Worm (Caenorhabditis elegans) whole organism, late embryonic: Measurements from ENCODE around the gene Y97E10AL.1.

Experiments used
- C38D4.7 ChIP-seq: fragments of 200-800 bp; sonication (Bioruptor generic); optimal IDR thresholded peaks from 2 replicates; lab custom pipeline; 2018; ENCODE audit warnings: mild to moderate bottlenecking, missing genetic modification characterization, moderate library complexity, missing compliant biosample characterization
- K02D7.2 ChIP-seq: sonication (generic microtip); optimal IDR thresholded peaks from 2 replicates; lab custom pipeline; 2017; ENCODE audit warnings: mild to moderate bottlenecking, missing genetic modification characterization, missing compliant biosample characterization
- ahr-1 ChIP-seq: sonication (generic microtip); optimal IDR thresholded peaks from 2 replicates; lab custom pipeline; 2016; ENCODE audit warnings: missing genetic modification characterization, missing compliant biosample characterization
- ceh-19 ChIP-seq: fragments of 200-800 bp; sonication (Bioruptor generic); optimal IDR thresholded peaks from 2 replicates; lab custom pipeline; 2018; ENCODE audit warnings: mild to moderate bottlenecking, missing genetic modification characterization, missing compliant biosample characterization
- ceh-2 ChIP-seq: sonication (generic microtip); optimal IDR thresholded peaks from 2 replicates; lab custom pipeline; 2016; ENCODE audit warnings: missing genotype, missing genetic modification characterization, missing compliant biosample characterization
- ceh-24 ChIP-seq: sonication (generic microtip); optimal IDR thresholded peaks from 2 replicates; lab custom pipeline; 2016; ENCODE audit warnings: mild to moderate bottlenecking, missing genetic modification characterization, missing compliant biosample characterization
- ceh-34 ChIP-seq: sonication (generic microtip); optimal IDR thresholded peaks from 2 replicates; lab custom pipeline; 2016; ENCODE audit warnings: mild to moderate bottlenecking, missing genetic modification characterization, missing compliant biosample characterization
- ceh-6 ChIP-seq: fragments of 200-800 bp; sonication (Bioruptor generic); optimal IDR thresholded peaks from 2 replicates; lab custom pipeline; 2018; ENCODE audit warnings: mild to moderate bottlenecking, missing genetic modification characterization, missing compliant biosample characterization
- che-1 ChIP-seq: sonication (generic microtip); optimal IDR thresholded peaks from 2 replicates; lab custom pipeline; 2016; ENCODE audit warnings: mild to moderate bottlenecking, missing genetic modification characterization, missing compliant biosample characterization
- dmd-4 ChIP-seq: sonication (generic microtip); optimal IDR thresholded peaks from 2 replicates; lab custom pipeline; 2016; ENCODE audit warnings: borderline replicate concordance, missing genetic modification characterization, missing compliant biosample characterization
- dve-1 ChIP-seq: sonication (generic microtip); optimal IDR thresholded peaks from 2 replicates; lab custom pipeline; 2017; ENCODE audit warnings: antibody characterized with exemption, mild to moderate bottlenecking, missing genetic modification characterization, missing compliant biosample characterization
- elt-2 ChIP-seq: sonication (generic microtip); optimal IDR thresholded peaks from 2 replicates; lab custom pipeline; 2016; ENCODE audit warnings: missing genetic modification reagents, missing genetic modification characterization, missing compliant biosample characterization
- elt-4 ChIP-seq: sonication (generic microtip); optimal IDR thresholded peaks from 2 replicates; lab custom pipeline; 2016; ENCODE audit warnings: missing genetic modification characterization, missing compliant biosample characterization
- ets-4 ChIP-seq: sonication (generic microtip); optimal IDR thresholded peaks from 2 replicates; lab custom pipeline; 2016; ENCODE audit warnings: missing genetic modification characterization, missing compliant biosample characterization
- fax-1 ChIP-seq: sonication (generic microtip); optimal IDR thresholded peaks from 2 replicates; lab custom pipeline; 2016; ENCODE audit warnings: missing genotype, missing genetic modification characterization, missing compliant biosample characterization
- gmeb-2 ChIP-seq: sonication (generic microtip); optimal IDR thresholded peaks from 2 replicates; lab custom pipeline; 2016; ENCODE audit warnings: missing genetic modification characterization, inconsistent platforms, missing compliant biosample characterization
- hlh-15 ChIP-seq: sonication (generic microtip); optimal IDR thresholded peaks from 2 replicates; lab custom pipeline; 2016; ENCODE audit warnings: missing genetic modification characterization, missing compliant biosample characterization
- hlh-30 ChIP-seq: sonication (generic microtip); optimal IDR thresholded peaks from 2 replicates; lab custom pipeline; 2017; ENCODE audit warnings: antibody characterized with exemption, missing genetic modification characterization, missing compliant biosample characterization; ENCODE audit not compliant: insufficient read depth
- hlh-6 ChIP-seq: sonication (generic microtip); optimal IDR thresholded peaks from 2 replicates; lab custom pipeline; 2016; ENCODE audit warnings: missing genotype, missing genetic modification characterization, missing compliant biosample characterization
- lim-6 ChIP-seq: sonication (generic microtip); optimal IDR thresholded peaks from 2 replicates; lab custom pipeline; 2016; ENCODE audit warnings: missing genetic modification characterization, missing compliant biosample characterization
- madf-2 ChIP-seq: sonication (generic microtip); optimal IDR thresholded peaks from 2 replicates; lab custom pipeline; 2017; ENCODE audit warnings: missing genetic modification characterization, missing compliant biosample characterization
- mec-3 ChIP-seq: sonication (generic microtip); optimal IDR thresholded peaks from 2 replicates; lab custom pipeline; 2016; ENCODE audit warnings: borderline replicate concordance, missing genetic modification characterization, missing compliant biosample characterization
- nhr-11 ChIP-seq: fragments of 150-350 bp; optimal IDR thresholded peaks from 2 replicates; lab custom pipeline; 2014; ENCODE audit warnings: missing biosample characterization, missing genetic modification characterization
- npax-4 ChIP-seq: sonication (generic microtip); optimal IDR thresholded peaks from 2 replicates; lab custom pipeline; 2016; ENCODE audit warnings: missing genetic modification characterization, missing compliant biosample characterization
- odd-2 ChIP-seq: sonication (generic microtip); optimal IDR thresholded peaks from 2 replicates; lab custom pipeline; 2017; ENCODE audit warnings: antibody characterized with exemption, mild to moderate bottlenecking, missing genetic modification characterization, missing compliant biosample characterization
- pag-3 ChIP-seq: sonication (generic microtip); optimal IDR thresholded peaks from 2 replicates; lab custom pipeline; 2016; ENCODE audit warnings: missing compliant biosample characterization, missing genetic modification characterization, borderline replicate concordance
- pax-1 ChIP-seq: fragments of 150-350 bp; optimal IDR thresholded peaks from 2 replicates; lab custom pipeline; 2014; ENCODE audit warnings: missing biosample characterization, missing genetic modification characterization
- pha-2 ChIP-seq: sonication (generic microtip); optimal IDR thresholded peaks from 2 replicates; lab custom pipeline; 2017; ENCODE audit warnings: mild to moderate bottlenecking, missing genetic modification characterization, missing compliant biosample characterization
- pqm-1 ChIP-seq: sonication (generic microtip); optimal IDR thresholded peaks from 2 replicates; lab custom pipeline; 2016; ENCODE audit warnings: missing genetic modification characterization, missing compliant biosample characterization
- pros-1 ChIP-seq: fragments of 150-350 bp; optimal IDR thresholded peaks from 2 replicates; lab custom pipeline; 2014; ENCODE audit warnings: missing biosample characterization, missing genetic modification reagents, missing genetic modification characterization
- sdc-2 ChIP-seq: sonication (generic microtip); optimal IDR thresholded peaks from 2 replicates; lab custom pipeline; 2016; ENCODE audit warnings: missing genotype, missing genetic modification characterization, missing compliant biosample characterization
- sox-2 ChIP-seq: fragments of 200-800 bp; sonication (Bioruptor generic); IDR thresholded peaks from 2 replicates; pipeline ENCODE4 v1.3.6; 2022; ENCODE audit warnings: missing genetic modification reagents, missing genetic modification characterization, missing compliant biosample characterization
- syd-9 ChIP-seq: sonication (generic microtip); optimal IDR thresholded peaks from 2 replicates; lab custom pipeline; 2016; ENCODE audit warnings: mild to moderate bottlenecking, missing genetic modification characterization, moderate library complexity, missing compliant biosample characterization
- tbx-2 ChIP-seq: sonication (generic microtip); optimal IDR thresholded peaks from 2 replicates; lab custom pipeline; 2016; ENCODE audit warnings: missing genetic modification characterization, missing compliant biosample characterization
- unc-3 ChIP-seq, 2 experiments: fragments of 200-800 bp in 1 of 2; sonication (Bioruptor generic) in 1 of 2; sonication (generic microtip) in 1 of 2; conservative IDR thresholded peaks in 1 of 2; optimal IDR thresholded peaks in 1 of 2; 2 replicates each; pipeline versions ENCODE4 v1.3.6 to Lab custom; 2016 to 2022; ENCODE audit warnings: missing compliant biosample characterization in 2 of 2, missing genetic modification characterization in 2 of 2, missing genetic modification reagents in 1 of 2
- unc-42 ChIP-seq: sonication (generic microtip); optimal IDR thresholded peaks from 2 replicates; lab custom pipeline; 2016; ENCODE audit warnings: missing genotype, missing genetic modification characterization, missing compliant biosample characterization
- unc-55 ChIP-seq: sonication (generic microtip); optimal IDR thresholded peaks from 2 replicates; lab custom pipeline; 2017; ENCODE audit warnings: missing biosample characterization, missing genetic modification reagents, missing genetic modification characterization
- zip-5 ChIP-seq: sonication (generic microtip); optimal IDR thresholded peaks from 2 replicates; lab custom pipeline; 2016; ENCODE audit warnings: missing genetic modification characterization, missing compliant biosample characterization

Gene Y97E10AL.1

DNA sequence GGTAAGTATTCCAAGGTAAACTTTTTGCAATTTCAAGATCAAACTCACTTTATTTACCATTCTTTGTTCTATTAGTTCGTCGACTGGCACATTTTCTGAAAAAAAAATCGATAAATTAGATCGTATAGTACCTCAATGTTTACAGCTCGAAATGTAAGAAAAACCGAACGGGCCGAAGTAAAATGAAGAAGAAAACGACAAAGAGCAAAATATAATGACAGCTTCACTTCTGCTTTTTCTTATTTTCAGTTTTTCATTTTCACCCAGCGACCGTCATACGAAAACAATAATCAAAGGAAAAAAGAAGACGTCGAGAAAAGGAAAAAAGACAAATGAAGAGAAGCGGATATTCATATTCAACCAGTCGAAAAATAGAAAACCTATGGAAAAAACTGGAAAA is 16.9 kb upstream of the Y97E10AL.1 start, which contains the start of gene che-7:
che-7 (minus strand) TSS at position 101 of the 400 bp plus-strand sequence.
- TF ChIP-seq zip-5, result no peak
- TF ChIP-seq dve-1, result no peak
- TF ChIP-seq unc-55 (GFP tag; lab: Kevin White, UChicago), result no peak
- no peak for TF ChIP-seq lim-6
- TF ChIP-seq ceh-6 (GFP tag; lab: Kevin White, UChicago), result no peak
- TF ChIP-seq pax-1 (tag; lab: Kevin White, UChicago), result no peak
- no peak for TF ChIP-seq dmd-4 (tag; lab: Kevin White, UChicago)
- TF ChIP-seq nhr-11 (tag; lab: Kevin White, UChicago), result no peak
- TF ChIP-seq gmeb-2 (tag; lab: Kevin White, UChicago), result no peak
- no peak for TF ChIP-seq odd-2 (tag; lab: Kevin White, UChicago)
- no peak for TF ChIP-seq fax-1 (tag; lab: Kevin White, UChicago)
- no peak for TF ChIP-seq unc-3 (GFP tag; conservative IDR thresholded peaks at IDR 0.05; lab: Robert Waterston, UW)
- no peak for TF ChIP-seq unc-3 (tag; optimal IDR thresholded peaks at IDR 0.05; lab: Kevin White, UChicago)
- no peak for TF ChIP-seq npax-4

- TF ChIP-seq C38D4.7 (no peak), ceh-34 (no peak), ceh-2 (no peak), pqm-1 (tag; lab: Kevin White, UChicago) (no peak), che-1 (no peak), ahr-1 (tag; lab: Kevin White, UChicago) (no peak), zip-5 (no peak), mec-3 (tag; lab: Kevin White, UChicago) (no peak), hlh-30 (no peak), madf-2 (tag; lab: Kevin White, UChicago) (no peak), elt-4 (tag; lab: Kevin White, UChicago) (no peak)
Observed at ce11 chrV:7970519-7970918, 15.4 kb upstream of the Y97E10AL.1 start.

DNA sequence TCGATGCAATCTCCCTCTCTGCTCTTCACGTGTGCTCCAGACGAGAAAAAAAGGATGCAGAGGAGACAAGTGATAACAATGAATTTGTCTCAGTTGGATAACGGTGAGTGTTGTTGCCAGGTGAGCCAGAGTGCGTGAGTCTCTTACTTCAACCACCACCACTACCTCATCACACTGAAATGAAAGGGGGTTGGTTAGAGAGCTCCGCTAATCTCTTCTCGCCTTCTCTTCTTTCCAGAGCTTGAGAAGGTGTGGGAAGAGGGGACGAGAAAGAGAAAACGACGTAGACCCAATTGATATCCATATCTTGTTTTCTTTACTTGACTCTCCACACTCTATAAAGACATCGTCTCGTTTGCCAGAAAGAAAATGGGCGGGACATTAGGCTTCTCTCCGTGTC is 14.6 kb upstream of the Y97E10AL.1 start:
- TF ChIP-seq unc-55 (GFP tag; lab: Kevin White, UChicago) (no peak), mec-3 (tag; lab: Kevin White, UChicago) (no peak), pros-1 (tag; lab: Kevin White, UChicago) (no peak), tbx-2 (tag; lab: Kevin White, UChicago) (no peak), sox-2 (GFP tag; lab: Robert Waterston, UW) (no peak), sdc-2 (no peak), K02D7.2 (no peak), nhr-11 (tag; lab: Kevin White, UChicago) (no peak), elt-2 (no peak), ets-4 (tag; lab: Kevin White, UChicago) (no peak), elt-4 (tag; lab: Kevin White, UChicago) (no peak), pha-2 (tag; lab: Kevin White, UChicago) (no peak), syd-9 (tag; lab: Kevin White, UChicago) (no peak), npax-4 (no peak), unc-42 (no peak), ceh-19 (no peak), madf-2 (tag; lab: Kevin White, UChicago) (no peak), hlh-15 (tag; lab: Kevin White, UChicago) (no peak)

DNA sequence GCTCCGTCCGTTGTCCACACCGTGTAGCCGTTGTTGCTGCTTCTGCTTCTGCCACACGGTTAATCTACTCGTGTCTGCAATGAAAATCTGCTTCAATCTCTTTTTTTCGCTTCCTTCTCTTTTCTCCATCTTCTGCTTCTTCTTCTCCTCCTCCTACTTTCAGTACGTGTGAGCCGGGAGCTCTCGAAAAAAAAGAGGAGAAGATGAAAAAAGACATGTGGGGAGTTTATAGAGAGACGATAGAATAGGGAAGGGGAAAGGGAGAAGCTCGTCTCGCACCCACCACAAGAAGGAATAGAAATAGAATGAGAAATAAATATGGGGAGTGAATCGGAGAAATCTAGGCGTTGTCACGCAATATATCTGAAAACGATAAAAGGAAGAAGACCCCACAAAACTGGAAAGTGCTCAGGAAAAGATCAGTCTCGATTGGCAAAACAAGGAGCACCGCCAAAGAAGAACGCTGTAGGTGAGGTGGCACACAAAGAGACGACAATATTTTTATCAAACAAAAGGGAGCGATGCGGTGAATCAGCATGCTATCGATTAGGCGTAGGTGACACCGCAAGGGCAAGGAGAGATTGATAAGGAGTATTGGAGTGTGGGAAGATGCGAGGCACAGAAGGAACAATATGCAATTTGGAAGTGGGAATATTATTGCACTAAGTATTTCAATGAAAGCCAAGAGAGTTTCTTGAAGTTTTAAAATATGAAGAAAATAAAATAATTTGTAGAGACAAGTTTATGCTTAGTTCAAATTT is 8.1 kb upstream of the Y97E10AL.1 start, which contains the start of gene let-413:
let-413 (minus strand) TSS at position 76 of the 761 bp plus-strand sequence.
- TF ChIP-seq madf-2 (tag; lab: Kevin White, UChicago) (no peak), dve-1 (no peak), ceh-24 (tag; lab: Kevin White, UChicago) (no peak), ceh-19 (no peak), pqm-1 (tag; lab: Kevin White, UChicago) (peak; percentile 1), unc-3 (GFP tag; conservative IDR thresholded peaks at IDR 0.05; lab: Robert Waterston, UW) (no peak), unc-3 (tag; optimal IDR thresholded peaks at IDR 0.05; lab: Kevin White, UChicago) (no peak), unc-42 (peak; percentile 20), dmd-4 (tag; lab: Kevin White, UChicago) (peak; percentile 26), sdc-2 (no peak), pha-2 (tag; lab: Kevin White, UChicago) (no peak), pag-3 (tag; lab: Kevin White, UChicago) (no peak), elt-2 (peak; percentile 56), hlh-6 (tag; lab: Kevin White, UChicago) (no peak)
